Fruit fly (Drosophila melanogaster) whole organism, embryonic: ENCODE data around the gene CG15435.

Experiments used
- Abd-B ChIP-seq: fragments of 200-800 bp; sonication (Bioruptor generic); optimal IDR thresholded peaks from 2 replicates; lab custom pipeline; 2018; ENCODE audit warnings: missing biosample characterization, mild to moderate bottlenecking, missing genetic modification characterization, moderate library complexity
- Bgb ChIP-seq: fragments of 200-800 bp; sonication (Bioruptor generic); IDR thresholded peaks from 2 replicates; pipeline ENCODE4 v1.3.6; 2022; ENCODE audit warnings: missing biosample characterization, missing genetic modification characterization; ENCODE audit not compliant: partially characterized antibody
- CG10147 ChIP-seq: fragments of 200-800 bp; sonication (Bioruptor generic); optimal IDR thresholded peaks from 2 replicates; lab custom pipeline; 2019; ENCODE audit warnings: missing biosample characterization, mild to moderate bottlenecking, missing genetic modification characterization, moderate library complexity
- CG10267 ChIP-seq: fragments of 200-800 bp; sonication (Bioruptor generic); optimal IDR thresholded peaks from 2 replicates; lab custom pipeline; 2018; ENCODE audit warnings: missing biosample characterization, mild to moderate bottlenecking, missing genetic modification characterization, moderate library complexity
- CG10274 ChIP-seq: fragments of 200-800 bp; sonication (Bioruptor generic); optimal IDR thresholded peaks from 3 replicates; lab custom pipeline; 2017; ENCODE audit warnings: missing biosample characterization, mild to moderate bottlenecking, missing genetic modification characterization
- CG10321 ChIP-seq: fragments of 200-800 bp; sonication (Bioruptor generic); IDR thresholded peaks from 2 replicates; pipeline ENCODE4 v1.3.6; 2022; ENCODE audit warnings: missing biosample characterization, missing genetic modification characterization
- CG10979 ChIP-seq: fragments of 200-800 bp; sonication (Bioruptor generic); optimal IDR thresholded peaks from 2 replicates; lab custom pipeline; 2018; ENCODE audit warnings: missing biosample characterization, mild to moderate bottlenecking, missing genetic modification characterization, moderate library complexity
- CG14050 ChIP-seq: fragments of 200-800 bp; sonication (Bioruptor generic); IDR thresholded peaks from 3 replicates; pipeline ENCODE4 v1.3.6; 2022; ENCODE audit warnings: missing biosample characterization, missing genetic modification characterization
- CG14710 ChIP-seq: fragments of 200-800 bp; sonication (Bioruptor generic); optimal IDR thresholded peaks from 3 replicates; lab custom pipeline; 2019; ENCODE audit warnings: missing biosample characterization, mild to moderate bottlenecking, missing genetic modification characterization, moderate library complexity
- CG1602 ChIP-seq: fragments of 200-800 bp; sonication (Bioruptor generic); optimal IDR thresholded peaks from 3 replicates; lab custom pipeline; 2016; ENCODE audit warnings: missing biosample characterization, missing genetic modification characterization
- CG1603 ChIP-seq: fragments of 200-800 bp; sonication (Bioruptor generic); optimal IDR thresholded peaks from 2 replicates; lab custom pipeline; 2019; ENCODE audit warnings: missing biosample characterization, mild to moderate bottlenecking, missing genetic modification characterization, moderate library complexity
- CG17385 ChIP-seq: fragments of 200-800 bp; sonication (Bioruptor generic); optimal IDR thresholded peaks from 3 replicates; lab custom pipeline; 2018; ENCODE audit warnings: missing biosample characterization, mild to moderate bottlenecking, missing genetic modification characterization
- CG18619 ChIP-seq: fragments of 200-800 bp; sonication (Bioruptor generic); optimal IDR thresholded peaks from 3 replicates; lab custom pipeline; 2017; ENCODE audit warnings: missing biosample characterization, mild to moderate bottlenecking, missing genetic modification characterization
- CG18764 ChIP-seq: fragments of 200-800 bp; sonication (Bioruptor generic); optimal IDR thresholded peaks from 3 replicates; lab custom pipeline; 2016; ENCODE audit warnings: missing biosample characterization, missing genetic modification characterization
- CG30431 ChIP-seq: fragments of 200-800 bp; sonication (Bioruptor generic); optimal IDR thresholded peaks from 2 replicates; lab custom pipeline; 2017; ENCODE audit warnings: missing biosample characterization, missing genetic modification characterization
- CG34224 ChIP-seq: fragments of 200-800 bp; sonication (Bioruptor generic); IDR thresholded peaks from 3 replicates; pipeline ENCODE4 v1.3.6; 2022; ENCODE audit warnings: missing biosample characterization, missing genetic modification characterization; ENCODE audit not compliant: partially characterized antibody
- CG4424 ChIP-seq: fragments of 200-800 bp; sonication (Bioruptor generic); optimal IDR thresholded peaks from 3 replicates; lab custom pipeline; 2016; ENCODE audit warnings: missing biosample characterization, missing genetic modification characterization
- CG6254 ChIP-seq: fragments of 200-800 bp; sonication (Bioruptor generic); optimal IDR thresholded peaks from 3 replicates; lab custom pipeline; 2017; ENCODE audit warnings: mild to moderate bottlenecking, missing biosample characterization, missing genetic modification reagents, missing genetic modification characterization
- CG8281 ChIP-seq: fragments of 200-800 bp; sonication (Bioruptor generic); optimal IDR thresholded peaks from 2 replicates; lab custom pipeline; 2018; ENCODE audit warnings: missing biosample characterization, mild to moderate bottlenecking, missing genetic modification characterization, moderate library complexity
- CG9437 ChIP-seq: fragments of 200-800 bp; sonication (Bioruptor generic); optimal IDR thresholded peaks from 2 replicates; lab custom pipeline; 2018; ENCODE audit warnings: missing biosample characterization, mild to moderate bottlenecking, missing genetic modification characterization
- CG9609 ChIP-seq: fragments of 200-800 bp; sonication (Bioruptor generic); optimal IDR thresholded peaks from 3 replicates; lab custom pipeline; 2016; ENCODE audit warnings: missing biosample characterization, missing genetic modification characterization
- Deaf1 ChIP-seq: fragments of 200-800 bp; optimal IDR thresholded peaks from 3 replicates; lab custom pipeline; 2019; ENCODE audit warnings: missing biosample characterization, mild to moderate bottlenecking, missing genetic modification characterization, moderate library complexity
- Ets97D ChIP-seq: fragments of 200-800 bp; sonication (Bioruptor generic); optimal IDR thresholded peaks from 3 replicates; lab custom pipeline; 2016; ENCODE audit warnings: missing biosample characterization, missing genetic modification characterization
- Fer1 ChIP-seq: fragments of 200-800 bp; sonication (Bioruptor generic); optimal IDR thresholded peaks from 2 replicates; lab custom pipeline; 2017; ENCODE audit warnings: missing biosample characterization, mild to moderate bottlenecking, missing genetic modification characterization
- Lim3 ChIP-seq: fragments of 200-800 bp; sonication (Bioruptor generic); IDR thresholded peaks from 2 replicates; pipeline ENCODE4 v1.3.6; 2022; ENCODE audit warnings: missing biosample characterization, missing genetic modification characterization
- MBD-R2 ChIP-seq: fragments of 200-800 bp; sonication (Bioruptor generic); IDR thresholded peaks from 2 replicates; pipeline ENCODE4 v1.3.6; 2022; ENCODE audit warnings: missing biosample characterization, missing genetic modification characterization
- Stat92E ChIP-seq, 3 experiments: fragments of >200 bp in 2 of 3; fragments of 200-800 bp in 1 of 3; sonication (Bioruptor generic) in 1 of 3; optimal IDR thresholded peaks; 2 replicates each; lab custom pipeline; 2017 to 2019; ENCODE audit warnings: missing biosample characterization in 3 of 3, missing genetic modification characterization in 3 of 3, mild to moderate bottlenecking in 1 of 3, moderate library complexity in 1 of 3
- Xbp1 ChIP-seq: fragments of 200-800 bp; sonication (Bioruptor generic); optimal IDR thresholded peaks from 3 replicates; lab custom pipeline; 2016; ENCODE audit warnings: missing biosample characterization, mild to moderate bottlenecking, missing genetic modification characterization
- amos ChIP-seq: fragments of 200-800 bp; sonication (Bioruptor generic); IDR thresholded peaks from 2 replicates; pipeline ENCODE4 v1.3.6; 2022; ENCODE audit warnings: missing biosample characterization, missing genetic modification characterization; ENCODE audit not compliant: partially characterized antibody
- aop ChIP-seq: fragments of 200-800 bp; sonication (Bioruptor generic); IDR thresholded peaks from 2 replicates; pipeline ENCODE4 v1.3.6; 2022; ENCODE audit warnings: missing biosample characterization, missing genetic modification characterization
- bsh ChIP-seq, 2 experiments: fragments of 200-800 bp; sonication (Bioruptor generic); optimal IDR thresholded peaks; 2 replicates each; lab custom pipeline; 2017 to 2018; ENCODE audit warnings: mild to moderate bottlenecking in 2 of 2, missing biosample characterization in 2 of 2, missing genetic modification characterization in 2 of 2, moderate library complexity in 1 of 2
- btn ChIP-seq: fragments of 200-800 bp; sonication (Bioruptor generic); optimal IDR thresholded peaks from 2 replicates; lab custom pipeline; 2016; ENCODE audit warnings: missing biosample characterization, missing genetic modification characterization
- crol ChIP-seq: fragments of 200-800 bp; sonication (Bioruptor generic); IDR thresholded peaks from 2 replicates; pipeline ENCODE4 v1.3.6; 2022; ENCODE audit warnings: missing biosample characterization, missing genetic modification characterization
- emc ChIP-seq: fragments of 200-800 bp; sonication (Bioruptor generic); optimal IDR thresholded peaks from 2 replicates; lab custom pipeline; 2016; ENCODE audit warnings: missing biosample characterization, missing genetic modification characterization
- fd3F ChIP-seq: fragments of 200-800 bp; sonication (Bioruptor generic); optimal IDR thresholded peaks from 2 replicates; lab custom pipeline; 2018; ENCODE audit warnings: missing biosample characterization, mild to moderate bottlenecking, missing genetic modification characterization, moderate library complexity
- fd96Cb ChIP-seq: fragments of 200-800 bp; sonication (Bioruptor generic); optimal IDR thresholded peaks from 2 replicates; lab custom pipeline; 2018; ENCODE audit warnings: missing biosample characterization, mild to moderate bottlenecking, missing genetic modification characterization, moderate library complexity
- insv ChIP-seq, 2 experiments: fragments of 200-800 bp; sonication (Bioruptor generic); optimal IDR thresholded peaks; 3 replicates each; lab custom pipeline; 2016 to 2018; ENCODE audit warnings: missing biosample characterization in 2 of 2, missing genetic modification characterization in 2 of 2
- nau ChIP-seq: fragments of 200-800 bp; sonication (Bioruptor generic); optimal IDR thresholded peaks from 3 replicates; lab custom pipeline; 2017; ENCODE audit warnings: missing biosample characterization, mild to moderate bottlenecking, missing genetic modification characterization, missing genetic modification reagents
- pb ChIP-seq: fragments of 200-800 bp; sonication (Bioruptor generic); optimal IDR thresholded peaks from 3 replicates; lab custom pipeline; 2016; ENCODE audit warnings: missing biosample characterization, missing genetic modification characterization
- pfk ChIP-seq: fragments of 200-800 bp; sonication (Bioruptor generic); optimal IDR thresholded peaks from 2 replicates; lab custom pipeline; 2018; ENCODE audit warnings: missing biosample characterization, mild to moderate bottlenecking, missing genetic modification characterization, moderate library complexity
- prd ChIP-seq, 3 experiments: fragments of >200 bp in 2 of 3; fragments of 200-800 bp in 1 of 3; sonication (Bioruptor generic) in 1 of 3; optimal IDR thresholded peaks in 2 of 3; IDR thresholded peaks in 1 of 3; 2 replicates in 2 of 3; 3 replicates in 1 of 3; pipeline versions ENCODE4 v1.3.6 to Lab custom; 2017 to 2022; ENCODE audit warnings: missing biosample characterization in 1 of 3, missing genetic modification characterization in 1 of 3
- ranshi ChIP-seq: fragments of 200-800 bp; sonication (Bioruptor generic); IDR thresholded peaks from 2 replicates; pipeline ENCODE4 v1.3.6; 2022; ENCODE audit warnings: missing biosample characterization, missing genetic modification characterization
- run ChIP-seq: fragments of 200-800 bp; sonication (Bioruptor generic); optimal IDR thresholded peaks from 3 replicates; lab custom pipeline; 2018; ENCODE audit warnings: missing biosample characterization, mild to moderate bottlenecking, missing genetic modification characterization
- sna ChIP-seq: fragments of 200-800 bp; sonication (Bioruptor generic); IDR thresholded peaks from 2 replicates; pipeline ENCODE4 v1.3.6; 2022; ENCODE audit warnings: missing biosample characterization, missing genetic modification characterization; ENCODE audit not compliant: partially characterized antibody
- sob ChIP-seq: fragments of 200-800 bp; sonication (Bioruptor generic); IDR thresholded peaks from 2 replicates; pipeline ENCODE4 v1.3.6; 2022; ENCODE audit warnings: missing biosample characterization, missing genetic modification characterization
- ssp ChIP-seq: fragments of 200-800 bp; sonication (Bioruptor generic); IDR thresholded peaks from 2 replicates; pipeline ENCODE4 v1.3.6; 2022; ENCODE audit warnings: missing biosample characterization, missing genetic modification characterization
- stwl ChIP-seq: fragments of 200-800 bp; sonication (Bioruptor generic); optimal IDR thresholded peaks from 3 replicates; lab custom pipeline; 2018; ENCODE audit warnings: missing biosample characterization, mild to moderate bottlenecking, missing genetic modification characterization, moderate library complexity
- tap ChIP-seq: fragments of 200-800 bp; optimal IDR thresholded peaks from 3 replicates; lab custom pipeline; 2019; ENCODE audit warnings: missing biosample characterization, mild to moderate bottlenecking, missing genetic modification characterization, moderate library complexity
- tna ChIP-seq: fragments of 200-800 bp; sonication (Bioruptor generic); IDR thresholded peaks from 2 replicates; pipeline ENCODE4 v1.3.6; 2022; ENCODE audit warnings: missing biosample characterization, missing genetic modification characterization; ENCODE audit not compliant: partially characterized antibody

Gene CG15435

dm6 chr2L:4442010-4442587, 17.4 kb upstream of the CG15435 start, which contains the start of the genes Sfp24F and CG15432 (continued):
- TF ChIP-seq CG18764 (GFP tag; lab: Kevin White, UChicago) (no peak), fd96Cb (no peak), Ets97D (peak; percentile 8), ranshi (GFP tag; lab: Robert Waterston, UW) (no peak), CG6254 (GFP tag; lab: Kevin White, UChicago) (no peak), CG4424 (GFP tag; lab: Kevin White, UChicago) (no peak), fd3F (GFP tag; lab: Kevin White, UChicago) (no peak), CG17385 (GFP tag; lab: Kevin White, UChicago) (no peak), pfk (GFP tag; lab: Kevin White, UChicago) (no peak), pb (GFP tag; lab: Kevin White, UChicago) (no peak), CG8281 (tag; lab: Kevin White, UChicago) (no peak), CG10274 (GFP tag; lab: Kevin White, UChicago) (no peak), CG10267 (tag; lab: Kevin White, UChicago) (peak; percentile 26), CG10147 (GFP tag; lab: Kevin White, UChicago) (no peak), CG1603 (tag; lab: Kevin White, UChicago) (peak; percentile 99), Stat92E (GFP tag; optimal IDR thresholded peaks at IDR 0.05; lab: Kevin White, UChicago) (no peak), CG18619 (GFP tag; lab: Kevin White, UChicago) (no peak), Lim3 (GFP tag; lab: Robert Waterston, UW) (no peak), btn (GFP tag; lab: Kevin White, UChicago) (no peak), tap (tag; lab: Kevin White, UChicago) (no peak), CG9437 (GFP tag; lab: Kevin White, UChicago) (peak; percentile 94), sob (GFP tag; lab: Robert Waterston, UW) (no peak), CG9609 (GFP tag; lab: Kevin White, UChicago) (no peak), CG1602 (GFP tag; lab: Kevin White, UChicago) (no peak), ssp (no peak), insv (GFP tag; optimal IDR thresholded peaks at IDR 0.05; lab: Kevin White, UChicago) (no peak), nau (no peak), Deaf1 (tag; lab: Kevin White, UChicago) (no peak), bsh (GFP tag; optimal IDR thresholded peaks at IDR 0.05; lab: Kevin White, UChicago) (no peak), Xbp1 (GFP tag; lab: Kevin White, UChicago) (no peak), sna (GFP tag; lab: Robert Waterston, UW) (no peak), CG10979 (tag; lab: Kevin White, UChicago) (no peak), MBD-R2 (GFP tag; lab: Robert Waterston, UW) (peak; percentile 87), tna (peak; percentile 39; the same call in 1 of the 2 replicates), prd (optimal IDR thresholded peaks at IDR 0.05; lab: Kevin White, UChicago) (no peak), prd (GFP tag; IDR thresholded peaks at IDR 0.05; lab: Robert Waterston, UW) (no peak), aop (GFP tag; lab: Robert Waterston, UW) (no peak), Abd-B (GFP tag; lab: Kevin White, UChicago) (no peak), amos (GFP tag; lab: Robert Waterston, UW) (peak; percentile 55; the same call in 1 of the 2 replicates), CG34224 (GFP tag; lab: Robert Waterston, UW) (peak; percentile 63; the same call in 2 of the 3 replicates), stwl (tag; lab: Kevin White, UChicago) (peak; percentile 83), CG10321 (GFP tag; lab: Robert Waterston, UW) (no peak), Fer1 (GFP tag; lab: Kevin White, UChicago) (no peak), CG14710 (tag; lab: Kevin White, UChicago) (peak; percentile 40), run (no peak), CG14050 (GFP tag; lab: Robert Waterston, UW) (no peak), Bgb (GFP tag; lab: Robert Waterston, UW) (peak; percentile 59), emc (GFP tag; lab: Kevin White, UChicago) (no peak), crol (GFP tag; lab: Robert Waterston, UW) (no peak), CG30431 (GFP tag; lab: Kevin White, UChicago) (no peak)
